Fruit fly (Drosophila melanogaster): ENCODE data around the gene CG46525.
A peak's percentile ranks its signal among the peaks of the same experiment; 100 is the strongest.

Gene CG46525

DNA sequence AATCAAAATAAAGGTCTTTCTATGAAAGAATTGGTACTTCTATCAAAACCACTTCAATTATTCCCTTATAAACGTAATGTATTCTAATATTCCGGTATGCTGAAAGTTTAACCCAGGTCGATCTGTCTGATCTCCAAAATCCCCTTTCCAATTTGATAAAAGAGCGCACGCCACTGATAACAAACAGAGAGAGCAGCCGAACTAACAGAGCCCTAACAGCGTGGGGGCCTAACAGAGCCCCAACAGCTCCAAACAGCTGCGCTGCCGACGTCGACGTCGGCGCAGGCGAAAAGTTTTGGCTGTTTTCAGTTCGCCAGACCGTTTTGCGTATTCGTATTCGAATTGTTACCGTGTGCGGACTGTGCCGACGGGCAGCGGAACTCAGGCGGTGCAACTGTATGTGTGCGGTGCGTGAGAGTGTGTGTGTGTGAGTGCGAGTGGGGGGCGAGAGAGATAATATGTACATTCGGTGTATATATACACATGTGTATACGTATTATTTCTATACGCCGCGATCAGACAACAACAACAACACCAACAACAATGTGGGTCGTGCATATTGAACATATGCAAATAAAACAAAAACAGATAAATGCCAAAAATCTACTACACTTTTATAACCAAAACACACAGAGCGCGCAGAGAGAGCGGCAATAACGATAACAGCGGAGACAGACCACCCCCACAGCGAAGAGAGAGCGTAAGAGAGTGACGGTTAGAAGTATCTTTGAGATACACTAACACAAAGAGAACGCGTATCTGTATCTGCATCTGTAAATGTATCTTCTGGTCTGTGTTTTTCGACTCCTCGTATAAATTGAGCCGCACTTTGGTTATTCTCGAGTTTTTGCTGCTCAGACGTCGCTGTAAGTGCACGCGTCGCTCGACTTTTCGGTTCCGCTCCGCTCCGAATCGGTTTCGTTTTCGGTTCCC, 12.0 kb downstream of the CG46525 start, which contains the start of gene Oatp74D (continued):
- TF ChIP-seq Doc3 (GFP tag; IDR thresholded peaks at IDR 0.05; ENCODE audit: partially characterized antibody) (no peak), CG15269 (tag; optimal IDR thresholded peaks at IDR 0.05) (peak; percentile 5), prd (optimal IDR thresholded peaks at IDR 0.05) (no peak), prd (GFP tag; IDR thresholded peaks at IDR 0.05) (peak; percentile 54), CG4404 (GFP tag; IDR thresholded peaks at IDR 0.05) (no peak), sens-2 (GFP tag; IDR thresholded peaks at IDR 0.05) (no peak), CG9817 (tag; optimal IDR thresholded peaks at IDR 0.05) (no peak), MBD-R2 (GFP tag; IDR thresholded peaks at IDR 0.05) (peak; percentile 39; the same call in 1 of the 2 replicates), al (GFP tag; IDR thresholded peaks at IDR 0.05) (no peak), so (GFP tag; IDR thresholded peaks at IDR 0.05) (peak; percentile 69; the same call in 2 of the 3 replicates), CG12219 (GFP tag; optimal IDR thresholded peaks at IDR 0.05) (peak; percentile 17), ems (GFP tag; optimal IDR thresholded peaks at IDR 0.05) (no peak), D19B (GFP tag; optimal IDR thresholded peaks at IDR 0.05) (no peak), CG13894 (tag; optimal IDR thresholded peaks at IDR 0.05) (peak; percentile 71), bowl (GFP tag; IDR thresholded peaks at IDR 0.05) (0 out of 2 replicates have a peak, but pooled peaks have one; percentile 19), onecut (GFP tag; IDR thresholded peaks at IDR 0.05) (peak; percentile 22), E2f1 (GFP tag; IDR thresholded peaks at IDR 0.05) (peak; percentile 43; the same call in 1 of the 2 replicates), Meics (GFP tag; optimal IDR thresholded peaks at IDR 0.05) (peak; percentile 47), chn (GFP tag; optimal IDR thresholded peaks at IDR 0.05) (peak; percentile 3), crp (GFP tag; optimal IDR thresholded peaks at IDR 0.05) (peak in 1 of 2 experiments; percentile 32), NfI (GFP tag; optimal IDR thresholded peaks at IDR 0.05) (peak; percentile 8), CG2116 (GFP tag; optimal IDR thresholded peaks at IDR 0.05) (peak; percentile 34), abd-A (tag; optimal IDR thresholded peaks at IDR 0.05) (peak; percentile 94), CG32532 (GFP tag; IDR thresholded peaks at IDR 0.05) (peak; percentile 69), CG10431 (GFP tag; optimal IDR thresholded peaks at IDR 0.05) (peak; percentile 33), BtbVII (GFP tag; optimal IDR thresholded peaks at IDR 0.05) (peak; percentile 51), HLH54F (GFP tag; optimal IDR thresholded peaks at IDR 0.05) (peak; percentile 17), NFAT (GFP tag; IDR thresholded peaks at IDR 0.05) (0 out of 2 replicates have a peak, but pooled peaks have one; percentile 2), ash1 (GFP tag; optimal IDR thresholded peaks at IDR 0.05) (no peak), ac (GFP tag; optimal IDR thresholded peaks at IDR 0.05) (peak; percentile 27), CG5245 (GFP tag; optimal IDR thresholded peaks at IDR 0.05) (no peak), CG14014 (GFP tag; IDR thresholded peaks at IDR 0.05) (peak; percentile 49), slou (GFP tag; optimal IDR thresholded peaks at IDR 0.05) (no peak), Spps (tag; optimal IDR thresholded peaks at IDR 0.05) (peak; percentile 25), TFAM (GFP tag; optimal IDR thresholded peaks at IDR 0.05) (no peak), CG10565 (GFP tag; optimal IDR thresholded peaks at IDR 0.05) (no peak), CG9727 (GFP tag; optimal IDR thresholded peaks at IDR 0.05) (peak; percentile 63), sna (GFP tag; IDR thresholded peaks at IDR 0.05; ENCODE audit: partially characterized antibody) (no peak), CG9609 (GFP tag; optimal IDR thresholded peaks at IDR 0.05) (no peak), kni (GFP tag; optimal IDR thresholded peaks at IDR 0.05) (peak; percentile 98), Optix (GFP tag; IDR thresholded peaks at IDR 0.05) (peak; percentile 42; the same call in 1 of the 3 replicates), Nf-YA (GFP tag; IDR thresholded peaks at IDR 0.05) (no peak), CG18599 (GFP tag; optimal IDR thresholded peaks at IDR 0.05) (peak; percentile 59), jing (GFP tag; optimal IDR thresholded peaks at IDR 0.05) (no peak), amos (GFP tag; IDR thresholded peaks at IDR 0.05; ENCODE audit: partially characterized antibody) (no peak; the same call in 1 of the 2 replicates), org-1 (GFP tag; optimal IDR thresholded peaks at IDR 0.05) (peak; percentile 71), CG18619 (GFP tag; optimal IDR thresholded peaks at IDR 0.05) (peak; percentile 44), az2 (GFP tag; optimal IDR thresholded peaks at IDR 0.05) (peak; percentile 32)
